Worm (Caenorhabditis elegans): ENCODE results near the gene C06C6.7.

C06C6.7 gene

ce11 chrV:15957098-15957497 lies 34.9 kb upstream of the C06C6.7 start, which contains the start of gene F36G9.3:
Gene F36G9.3, plus strand, starts transcription at chrV:15957398.
- TF ChIP-seq fkh-10 (GFP tag; optimal IDR thresholded peaks at IDR 0.05) (no peak), lin-11 (tag; optimal IDR thresholded peaks at IDR 0.05) (no peak), ceh-2 (tag; optimal IDR thresholded peaks at IDR 0.05) (no peak), C08G9.2 (tag; optimal IDR thresholded peaks at IDR 0.05) (no peak), ama-1 (optimal IDR thresholded peaks at IDR 0.05) (no peak), ceh-24 (tag; optimal IDR thresholded peaks at IDR 0.05) (no peak)

- TF ChIP-seq ceh-22 (tag; optimal IDR thresholded peaks at IDR 0.05) (no peak), lin-11 (tag; optimal IDR thresholded peaks at IDR 0.05) (no peak), elt-4 (tag; optimal IDR thresholded peaks at IDR 0.05) (no peak), madf-2 (tag; optimal IDR thresholded peaks at IDR 0.05) (no peak), ceh-14 (tag; optimal IDR thresholded peaks at IDR 0.05) (no peak), eyg-1 (tag; optimal IDR thresholded peaks at IDR 0.05) (no peak), K09A11.1 (tag; optimal IDR thresholded peaks at IDR 0.05; ENCODE audit: insufficient read depth) (no peak), T23F11.4 (GFP tag; optimal IDR thresholded peaks at IDR 0.05) (no peak), tbx-2 (tag; optimal IDR thresholded peaks at IDR 0.05) (no peak), ceh-9 (tag; optimal IDR thresholded peaks at IDR 0.05) (no peak), ceh-6 (GFP tag; optimal IDR thresholded peaks at IDR 0.05) (no peak), ztf-16 (tag; optimal IDR thresholded peaks at IDR 0.05) (no peak), syd-9 (tag; optimal IDR thresholded peaks at IDR 0.05) (no peak), unc-55 (GFP tag; optimal IDR thresholded peaks at IDR 0.05) (no peak), fkh-10 (GFP tag; optimal IDR thresholded peaks at IDR 0.05) (no peak), zip-5 (tag; optimal IDR thresholded peaks at IDR 0.05) (no peak), ceh-2 (tag; optimal IDR thresholded peaks at IDR 0.05) (no peak), unc-42 (tag; optimal IDR thresholded peaks at IDR 0.05) (no peak), ahr-1 (tag; optimal IDR thresholded peaks at IDR 0.05) (no peak), C38D4.7 (GFP tag; optimal IDR thresholded peaks at IDR 0.05) (no peak)
Measured at ce11 chrV:15959456-15959855, 32.5 kb upstream of the C06C6.7 start.

ce11 chrV:15965114-15965513 lies 26.8 kb upstream of the C06C6.7 start, which contains the start of gene sri-2:
Gene sri-2, minus strand, starts transcription at chrV:15965214.
- no peak for TF ChIP-seq sdc-2 (tag; optimal IDR thresholded peaks at IDR 0.05)
- TF ChIP-seq K02D7.2 (tag; optimal IDR thresholded peaks at IDR 0.05): no peak
- TF ChIP-seq tbx-7 (tag; optimal IDR thresholded peaks at IDR 0.05): no peak
- no peak for TF ChIP-seq ttx-3 (tag; optimal IDR thresholded peaks at IDR 0.05)
- no peak for TF ChIP-seq hlh-15 (tag; optimal IDR thresholded peaks at IDR 0.05)
- TF ChIP-seq tbx-2 (tag; optimal IDR thresholded peaks at IDR 0.05): no peak
- no peak for TF ChIP-seq dmd-4 (tag; optimal IDR thresholded peaks at IDR 0.05; ENCODE audit: borderline replicate concordance)
- TF ChIP-seq pag-3 (tag; optimal IDR thresholded peaks at IDR 0.05; ENCODE audit: borderline replicate concordance): no peak
- TF ChIP-seq ceh-6 (GFP tag; optimal IDR thresholded peaks at IDR 0.05): no peak

ce11 chrV:15967542-15967941 lies 24.4 kb upstream of the C06C6.7 start, which contains the start of gene sri-1:
Gene sri-1, minus strand, starts transcription at chrV:15967642.
- TF ChIP-seq tbx-2 (tag; optimal IDR thresholded peaks at IDR 0.05) (no peak), ama-1 (optimal IDR thresholded peaks at IDR 0.05) (no peak), ref-2 (tag; optimal IDR thresholded peaks at IDR 0.05) (no peak), lin-11 (tag; optimal IDR thresholded peaks at IDR 0.05) (no peak), pros-1 (tag; optimal IDR thresholded peaks at IDR 0.05) (no peak), pha-2 (tag; optimal IDR thresholded peaks at IDR 0.05) (no peak), mec-3 (tag; optimal IDR thresholded peaks at IDR 0.05; ENCODE audit: borderline replicate concordance) (no peak), ceh-31 (tag; optimal IDR thresholded peaks at IDR 0.05) (no peak), unc-42 (tag; optimal IDR thresholded peaks at IDR 0.05) (no peak), fkh-6 (tag; optimal IDR thresholded peaks at IDR 0.05) (no peak), nhr-232 (tag; optimal IDR thresholded peaks at IDR 0.05) (no peak), ceh-45 (GFP tag; IDR thresholded peaks at IDR 0.05) (no peak), K02D7.2 (tag; optimal IDR thresholded peaks at IDR 0.05) (no peak), dve-1 (tag; optimal IDR thresholded peaks at IDR 0.05) (no peak), che-1 (tag; optimal IDR thresholded peaks at IDR 0.05) (no peak), Y22D7AL.16 (tag; optimal IDR thresholded peaks at IDR 0.05) (no peak), hlh-6 (tag; optimal IDR thresholded peaks at IDR 0.05) (no peak)

All from whole organism, late embryonic.